Worm (Caenorhabditis elegans) whole organism, early embryonic: ENCODE measurements around the gene srlf-17.

Source experiments
- aly-1 ChIP-seq: sonication (generic microtip); optimal IDR thresholded peaks from 2 replicates; lab custom pipeline; 2016; ENCODE audit warnings: missing genetic modification characterization, missing compliant biosample characterization
- ama-1 ChIP-seq: fragments of 150-350 bp; optimal IDR thresholded peaks from 2 replicates; lab custom pipeline; 2014
- ets-7 ChIP-seq: sonication (generic microtip); optimal IDR thresholded peaks from 2 replicates; lab custom pipeline; 2016; ENCODE audit warnings: missing genotype, missing genetic modification characterization, missing compliant biosample characterization
- flt-1 ChIP-seq: fragments of 200-800 bp; sonication (Bioruptor generic); IDR thresholded peaks from 2 replicates; pipeline ENCODE4 v1.3.6; 2022; ENCODE audit warnings: missing genetic modification characterization, missing compliant biosample characterization
- hnd-1 ChIP-seq: sonication (generic microtip); optimal IDR thresholded peaks from 2 replicates; lab custom pipeline; 2016; ENCODE audit warnings: missing genetic modification characterization, missing compliant biosample characterization
- sea-1 ChIP-seq: fragments of 200-800 bp; sonication (Bioruptor generic); conservative IDR thresholded peaks from 2 replicates; pipeline ENCODE4 v1.3.6; 2022; ENCODE audit warnings: missing genetic modification characterization, missing compliant biosample characterization
- tbx-11 ChIP-seq: fragments of 200-800 bp; sonication (Bioruptor generic); IDR thresholded peaks from 2 replicates; pipeline ENCODE4 v1.3.6; 2022; ENCODE audit warnings: missing genetic modification characterization, missing compliant biosample characterization

DNA sequence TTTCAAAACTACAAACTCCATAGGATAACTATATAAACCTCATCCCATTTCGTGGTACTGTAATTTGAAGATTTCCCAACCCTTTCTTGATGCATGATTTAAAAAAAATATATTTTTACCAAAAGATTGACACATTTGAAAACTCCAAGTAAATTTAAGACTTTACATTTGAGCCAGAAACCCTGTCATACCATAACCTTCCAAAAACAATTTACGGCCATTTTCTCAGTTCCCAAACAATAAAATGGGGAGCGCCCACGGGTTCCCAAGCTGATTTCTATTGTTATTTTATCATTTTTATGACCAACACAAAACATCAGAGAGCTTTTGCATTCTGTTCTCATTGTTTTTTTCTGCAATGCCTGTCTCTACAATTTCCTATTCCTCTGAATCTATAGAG lies 10.1 kb upstream of the srlf-17 start, which contains the start of gene clc-9:
- TF ChIP-seq flt-1 (no peak), ama-1 (no peak), aly-1 (no peak), sea-1 (GFP tag; lab: Robert Waterston, UW) (no peak), ets-7 (tag; lab: Kevin White, UChicago) (no peak), tbx-11 (no peak), hnd-1 (tag; lab: Kevin White, UChicago) (no peak)
